Fruit fly (Drosophila melanogaster) whole organism, embryonic: ENCODE measurements around the gene eIF2alpha.

Source experiments
- Asciz ChIP-seq: fragments of 200-800 bp; sonication (Bioruptor generic); optimal IDR thresholded peaks from 2 replicates; lab custom pipeline; 2017; ENCODE audit warnings: missing biosample characterization, mild to moderate bottlenecking, missing genetic modification characterization, missing genetic modification reagents
- B-H1 ChIP-seq: fragments of 200-800 bp; sonication (Bioruptor generic); IDR thresholded peaks from 3 replicates; pipeline ENCODE4 v1.3.6; 2022; ENCODE audit warnings: missing biosample characterization, missing genetic modification characterization
- BEAF-32 ChIP-seq: fragments of 200-800 bp; sonication (Bioruptor generic); optimal IDR thresholded peaks from 3 replicates; lab custom pipeline; 2017; ENCODE audit warnings: missing biosample characterization, missing genetic modification characterization, mild to moderate bottlenecking, moderate library complexity, missing genetic modification reagents
- CG10147 ChIP-seq: fragments of 200-800 bp; sonication (Bioruptor generic); optimal IDR thresholded peaks from 2 replicates; lab custom pipeline; 2019; ENCODE audit warnings: missing biosample characterization, mild to moderate bottlenecking, missing genetic modification characterization, moderate library complexity
- CG10366 ChIP-seq: fragments of 200-800 bp; sonication (Bioruptor generic); IDR thresholded peaks from 2 replicates; pipeline ENCODE4 v1.3.6; 2022; ENCODE audit warnings: missing biosample characterization, missing genetic modification characterization
- CG12071 ChIP-seq: fragments of 200-800 bp; sonication (Bioruptor generic); optimal IDR thresholded peaks from 3 replicates; lab custom pipeline; 2018; ENCODE audit warnings: missing biosample characterization, mild to moderate bottlenecking, missing genetic modification characterization
- CG12391 ChIP-seq: fragments of 200-800 bp; sonication (Bioruptor generic); optimal IDR thresholded peaks from 3 replicates; lab custom pipeline; 2018; ENCODE audit warnings: missing biosample characterization, mild to moderate bottlenecking, missing genetic modification characterization, moderate library complexity
- CG12769 ChIP-seq: fragments of 200-800 bp; sonication (Bioruptor generic); optimal IDR thresholded peaks from 2 replicates; lab custom pipeline; 2019; ENCODE audit warnings: missing biosample characterization, mild to moderate bottlenecking, missing genetic modification characterization, moderate library complexity
- CG13296 ChIP-seq: fragments of 200-800 bp; sonication (Bioruptor generic); optimal IDR thresholded peaks from 3 replicates; lab custom pipeline; 2018; ENCODE audit warnings: missing biosample characterization, mild to moderate bottlenecking, missing genetic modification characterization
- CG15514 ChIP-seq: fragments of 200-800 bp; sonication (Bioruptor generic); optimal IDR thresholded peaks from 3 replicates; lab custom pipeline; 2017; ENCODE audit warnings: missing biosample characterization, missing genetic modification characterization, mild to moderate bottlenecking, moderate library complexity, missing genetic modification reagents
- CG15601 ChIP-seq: fragments of 200-800 bp; sonication (Bioruptor generic); optimal IDR thresholded peaks from 3 replicates; lab custom pipeline; 2019; ENCODE audit warnings: missing biosample characterization, mild to moderate bottlenecking, missing genetic modification characterization, moderate library complexity
- CG17359 ChIP-seq: fragments of 200-800 bp; sonication (Bioruptor generic); optimal IDR thresholded peaks from 3 replicates; lab custom pipeline; 2018; ENCODE audit warnings: missing biosample characterization, mild to moderate bottlenecking, missing genetic modification characterization, moderate library complexity
- CG18262 ChIP-seq: fragments of 200-800 bp; optimal IDR thresholded peaks from 3 replicates; lab custom pipeline; 2019; ENCODE audit warnings: missing biosample characterization, mild to moderate bottlenecking, missing genetic modification characterization, moderate library complexity
- CG18476 ChIP-seq: fragments of 200-800 bp; sonication (Bioruptor generic); optimal IDR thresholded peaks from 2 replicates; lab custom pipeline; 2016; ENCODE audit warnings: missing biosample characterization, mild to moderate bottlenecking, missing genetic modification characterization
- CG30020 ChIP-seq: fragments of 200-800 bp; optimal IDR thresholded peaks from 2 replicates; lab custom pipeline; 2019; ENCODE audit warnings: missing biosample characterization, mild to moderate bottlenecking, missing genetic modification characterization, moderate library complexity
- CG34422 ChIP-seq: fragments of 200-800 bp; sonication (Bioruptor generic); IDR thresholded peaks from 3 replicates; pipeline ENCODE4 v1.3.6; 2022; ENCODE audit warnings: missing biosample characterization, missing genetic modification characterization
- CG5245 ChIP-seq: fragments of 200-800 bp; sonication (Bioruptor generic); optimal IDR thresholded peaks from 3 replicates; lab custom pipeline; 2016; ENCODE audit warnings: missing biosample characterization, missing genetic modification characterization
- CG6765 ChIP-seq: fragments of 200-800 bp; sonication (Bioruptor generic); optimal IDR thresholded peaks from 3 replicates; lab custom pipeline; 2017; ENCODE audit warnings: missing biosample characterization, mild to moderate bottlenecking, missing genetic modification characterization
- CG6813 ChIP-seq: fragments of 200-800 bp; sonication (Bioruptor generic); optimal IDR thresholded peaks from 2 replicates; lab custom pipeline; 2017; ENCODE audit warnings: missing biosample characterization, missing genetic modification characterization, mild to moderate bottlenecking, moderate library complexity, missing genetic modification reagents
- CG7839 ChIP-seq: fragments of 200-800 bp; sonication (Bioruptor generic); optimal IDR thresholded peaks from 3 replicates; lab custom pipeline; 2018; ENCODE audit warnings: missing biosample characterization, mild to moderate bottlenecking, missing genetic modification characterization, moderate library complexity
- CTCF ChIP-seq: fragments of 200-800 bp; sonication (Bioruptor generic); optimal IDR thresholded peaks from 2 replicates; lab custom pipeline; 2017; ENCODE audit warnings: missing biosample characterization, mild to moderate bottlenecking, missing genetic modification characterization, moderate library complexity
- Camta ChIP-seq: fragments of 200-800 bp; sonication (Bioruptor generic); optimal IDR thresholded peaks from 2 replicates; lab custom pipeline; 2016; ENCODE audit warnings: missing biosample characterization, missing genetic modification characterization
- Fer1 ChIP-seq: fragments of 200-800 bp; sonication (Bioruptor generic); optimal IDR thresholded peaks from 2 replicates; lab custom pipeline; 2017; ENCODE audit warnings: missing biosample characterization, mild to moderate bottlenecking, missing genetic modification characterization
- Fer3 ChIP-seq: fragments of 200-800 bp; sonication (Bioruptor generic); optimal IDR thresholded peaks from 2 replicates; lab custom pipeline; 2018; ENCODE audit warnings: missing biosample characterization, mild to moderate bottlenecking, missing genetic modification characterization, moderate library complexity
- HmgD ChIP-seq: fragments of 200-800 bp; sonication (Bioruptor generic); optimal IDR thresholded peaks from 3 replicates; lab custom pipeline; 2016; ENCODE audit warnings: missing biosample characterization, missing genetic modification characterization
- Hmr ChIP-seq: fragments of 200-800 bp; sonication (Bioruptor generic); optimal IDR thresholded peaks from 3 replicates; lab custom pipeline; 2017; ENCODE audit warnings: mild to moderate bottlenecking, missing biosample characterization, missing genetic modification reagents, missing genetic modification characterization
- MESR4 ChIP-seq: fragments of 200-800 bp; sonication (Bioruptor generic); optimal IDR thresholded peaks from 2 replicates; lab custom pipeline; 2018; ENCODE audit warnings: missing biosample characterization, mild to moderate bottlenecking, missing genetic modification characterization, moderate library complexity
- Max ChIP-seq: fragments of 200-800 bp; sonication (Bioruptor generic); optimal IDR thresholded peaks from 2 replicates; lab custom pipeline; 2016; ENCODE audit warnings: missing biosample characterization, mild to moderate bottlenecking, missing genetic modification characterization
- Opbp ChIP-seq: fragments of 200-800 bp; sonication (Bioruptor generic); IDR thresholded peaks from 3 replicates; pipeline ENCODE4 v1.3.6; 2022; ENCODE audit warnings: missing biosample characterization, missing genetic modification characterization; ENCODE audit not compliant: partially characterized antibody
- PHDP ChIP-seq: fragments of 200-800 bp; sonication (Bioruptor generic); optimal IDR thresholded peaks from 3 replicates; lab custom pipeline; 2018; ENCODE audit warnings: missing biosample characterization, mild to moderate bottlenecking, missing genetic modification characterization, moderate library complexity
- Sox100B ChIP-seq: fragments of 200-800 bp; sonication (Bioruptor generic); optimal IDR thresholded peaks from 3 replicates; lab custom pipeline; 2018; ENCODE audit warnings: missing biosample characterization, mild to moderate bottlenecking, missing genetic modification characterization
- amos ChIP-seq: fragments of 200-800 bp; sonication (Bioruptor generic); IDR thresholded peaks from 2 replicates; pipeline ENCODE4 v1.3.6; 2022; ENCODE audit warnings: missing biosample characterization, missing genetic modification characterization; ENCODE audit not compliant: partially characterized antibody
- ap ChIP-seq: fragments of 200-800 bp; sonication (Bioruptor generic); IDR thresholded peaks from 2 replicates; pipeline ENCODE4 v1.3.6; 2022; ENCODE audit warnings: missing biosample characterization, missing genetic modification characterization
- cato ChIP-seq: fragments of 200-800 bp; sonication (Bioruptor generic); optimal IDR thresholded peaks from 2 replicates; lab custom pipeline; 2016; ENCODE audit warnings: missing biosample characterization, missing genetic modification characterization, borderline replicate concordance
- corto ChIP-seq: fragments of 200-800 bp; sonication (Bioruptor generic); optimal IDR thresholded peaks from 2 replicates; lab custom pipeline; 2016; ENCODE audit warnings: missing biosample characterization, mild to moderate bottlenecking, missing genetic modification characterization, moderate library complexity
- dmrt99B ChIP-seq: fragments of 200-800 bp; sonication (Bioruptor generic); optimal IDR thresholded peaks from 2 replicates; lab custom pipeline; 2018; ENCODE audit warnings: missing biosample characterization, mild to moderate bottlenecking, missing genetic modification characterization, moderate library complexity
- dysf ChIP-seq: fragments of 200-800 bp; sonication (Bioruptor generic); IDR thresholded peaks from 3 replicates; pipeline ENCODE4 v1.3.6; 2022; ENCODE audit warnings: missing biosample characterization, missing genetic modification characterization
- emc ChIP-seq: fragments of 200-800 bp; sonication (Bioruptor generic); optimal IDR thresholded peaks from 2 replicates; lab custom pipeline; 2016; ENCODE audit warnings: missing biosample characterization, missing genetic modification characterization
- ftz-f1 ChIP-seq: fragments of 200-800 bp; sonication (Bioruptor generic); optimal IDR thresholded peaks from 2 replicates; lab custom pipeline; 2016; ENCODE audit warnings: missing biosample characterization, missing genetic modification characterization
- gcm ChIP-seq: fragments of 200-800 bp; sonication (Bioruptor generic); optimal IDR thresholded peaks from 2 replicates; lab custom pipeline; 2019; ENCODE audit warnings: missing biosample characterization, mild to moderate bottlenecking, missing genetic modification characterization, moderate library complexity
- hb ChIP-seq: fragments of 200-800 bp; sonication (Bioruptor generic); IDR thresholded peaks from 3 replicates; pipeline ENCODE4 v1.3.6; 2022; ENCODE audit warnings: missing biosample characterization, missing genetic modification characterization; ENCODE audit not compliant: partially characterized antibody
- lab ChIP-seq: fragments of 200-800 bp; sonication (Bioruptor generic); optimal IDR thresholded peaks from 3 replicates; lab custom pipeline; 2017; ENCODE audit warnings: missing biosample characterization, missing genetic modification characterization, mild to moderate bottlenecking, moderate library complexity, missing genetic modification reagents
- mirr ChIP-seq: fragments of 200-800 bp; sonication (Bioruptor generic); optimal IDR thresholded peaks from 3 replicates; lab custom pipeline; 2018; ENCODE audit warnings: missing biosample characterization, mild to moderate bottlenecking, missing genetic modification characterization
- repo ChIP-seq: fragments of 200-800 bp; sonication (Bioruptor generic); optimal IDR thresholded peaks from 2 replicates; lab custom pipeline; 2016; ENCODE audit warnings: missing biosample characterization, missing genetic modification characterization
- sd ChIP-seq: fragments of 200-800 bp; sonication (Bioruptor generic); optimal IDR thresholded peaks from 3 replicates; lab custom pipeline; 2018; ENCODE audit warnings: missing biosample characterization, mild to moderate bottlenecking, missing genetic modification characterization, moderate library complexity
- sens ChIP-seq: fragments of 200-800 bp; sonication (Bioruptor generic); peaks from one replicate; lab custom pipeline; 2016; ENCODE audit warnings: missing biosample characterization, missing genetic modification characterization
- tio ChIP-seq: fragments of 200-800 bp; sonication (Bioruptor generic); optimal IDR thresholded peaks from 2 replicates; lab custom pipeline; 2017; ENCODE audit warnings: missing biosample characterization, missing genetic modification characterization, inconsistent platforms
- tna ChIP-seq: fragments of 200-800 bp; sonication (Bioruptor generic); IDR thresholded peaks from 2 replicates; pipeline ENCODE4 v1.3.6; 2022; ENCODE audit warnings: missing biosample characterization, missing genetic modification characterization; ENCODE audit not compliant: partially characterized antibody
- unpg ChIP-seq: fragments of 200-800 bp; sonication (Bioruptor generic); optimal IDR thresholded peaks from 3 replicates; lab custom pipeline; 2018; ENCODE audit warnings: missing biosample characterization, mild to moderate bottlenecking, missing genetic modification characterization, moderate library complexity
- wor ChIP-seq: fragments of 200-800 bp; sonication (Bioruptor generic); IDR thresholded peaks from 2 replicates; pipeline ENCODE4 v1.3.6; 2022; ENCODE audit warnings: missing biosample characterization, missing genetic modification characterization
- zen ChIP-seq: fragments of 200-800 bp; sonication (Bioruptor generic); optimal IDR thresholded peaks from 3 replicates; lab custom pipeline; 2018; ENCODE audit warnings: missing biosample characterization, mild to moderate bottlenecking, missing genetic modification characterization, moderate library complexity

eIF2alpha gene

dm6 chrX:16420048-16420447 lies 26.7 kb downstream of the eIF2alpha start (continued):
- TF ChIP-seq lab (GFP tag; lab: Kevin White, UChicago) = peak; percentile 68
- peak; percentile 76 for TF ChIP-seq sens (GFP tag; lab: Kevin White, UChicago)
- TF ChIP-seq Camta (GFP tag; lab: Kevin White, UChicago) = no peak
- no peak for TF ChIP-seq Sox100B (GFP tag; lab: Kevin White, UChicago)
- TF ChIP-seq unpg (GFP tag; lab: Kevin White, UChicago) = peak; percentile 17
- no peak for TF ChIP-seq CG34422 (GFP tag; lab: Robert Waterston, UW)
- TF ChIP-seq CG12071 = peak; percentile 51
- no peak for TF ChIP-seq ftz-f1 (GFP tag; lab: Kevin White, UChicago)
- no peak for TF ChIP-seq repo (GFP tag; lab: Kevin White, UChicago)
- TF ChIP-seq CG6765 = peak; percentile 11
- TF ChIP-seq cato (GFP tag; lab: Kevin White, UChicago) = no peak
- TF ChIP-seq Asciz (GFP tag; lab: Kevin White, UChicago) = peak; percentile 2
- no peak for TF ChIP-seq tio
- TF ChIP-seq CG15514 (GFP tag; lab: Kevin White, UChicago) = peak; percentile 34
- TF ChIP-seq MESR4 (GFP tag; lab: Kevin White, UChicago) = no peak
- TF ChIP-seq CG18262 (tag; lab: Kevin White, UChicago) = no peak
- TF ChIP-seq mirr (GFP tag; lab: Kevin White, UChicago) = peak; percentile 46
- TF ChIP-seq tna (GFP tag; lab: Robert Waterston, UW) = no peak
- TF ChIP-seq Max = no peak
- TF ChIP-seq zen (tag; lab: Kevin White, UChicago) = no peak
- TF ChIP-seq Fer1 (GFP tag; lab: Kevin White, UChicago) = peak; percentile 50
- no peak for TF ChIP-seq CG5245 (GFP tag; lab: Kevin White, UChicago)
- TF ChIP-seq emc (GFP tag; lab: Kevin White, UChicago) = no peak
- TF ChIP-seq CG30020 = no peak
- TF ChIP-seq CG12391 = no peak
- TF ChIP-seq B-H1 (GFP tag; lab: Robert Waterston, UW) = no peak
- TF ChIP-seq amos (GFP tag; lab: Robert Waterston, UW) = no peak
- TF ChIP-seq sd (tag; lab: Kevin White, UChicago) = no peak
- no peak for TF ChIP-seq Opbp (GFP tag; lab: Robert Waterston, UW)
- no peak for TF ChIP-seq HmgD
- TF ChIP-seq Fer3 = peak; percentile 3
- TF ChIP-seq CG13296 (GFP tag; lab: Kevin White, UChicago) = peak; percentile 52
- TF ChIP-seq dmrt99B (tag; lab: Kevin White, UChicago) = no peak
- TF ChIP-seq hb (GFP tag; lab: Robert Waterston, UW) = no peak
- no peak for TF ChIP-seq BEAF-32 (GFP tag; lab: Kevin White, UChicago)
- TF ChIP-seq CG10366 (GFP tag; lab: Robert Waterston, UW) = no peak
- TF ChIP-seq CG6813 = no peak
- no peak for TF ChIP-seq gcm (GFP tag; lab: Kevin White, UChicago)
- TF ChIP-seq CG15601 = no peak
- no peak for TF ChIP-seq CTCF (GFP tag; lab: Kevin White, UChicago)
- TF ChIP-seq CG17359 = peak; percentile 34
- no peak for TF ChIP-seq dysf (GFP tag; lab: Robert Waterston, UW)
- no peak for TF ChIP-seq ap (GFP tag; lab: Robert Waterston, UW)
- TF ChIP-seq CG12769 (tag; lab: Kevin White, UChicago) = peak; percentile 23
- no peak for TF ChIP-seq CG7839 (tag; lab: Kevin White, UChicago)
- TF ChIP-seq wor (GFP tag; lab: Robert Waterston, UW) = no peak
- TF ChIP-seq Hmr = peak; percentile 43
- no peak for TF ChIP-seq CG18476 (GFP tag; lab: Kevin White, UChicago)
- TF ChIP-seq CG10147 (GFP tag; lab: Kevin White, UChicago) = no peak
- TF ChIP-seq PHDP = peak; percentile 12
- no peak for TF ChIP-seq corto (GFP tag; lab: Kevin White, UChicago)
